Fruit fly (Drosophila melanogaster): ENCODE results near the gene eas.
A peak's percentile ranks its signal among the peaks of the same experiment; 100 is the strongest.

eas gene

dm6 chrX:16277878-16278506 lies at the start of gene eas:
Gene eas (plus strand): TSS chrX:16278328.
- TF ChIP-seq CG11294 (GFP tag; IDR thresholded peaks at IDR 0.05) (no peak), esn (GFP tag; optimal IDR thresholded peaks at IDR 0.05) (peak; percentile 31), fd59A (GFP tag; optimal IDR thresholded peaks at IDR 0.05) (no peak), Sox102F (GFP tag; optimal IDR thresholded peaks at IDR 0.05) (no peak), Blimp-1 (GFP tag; optimal IDR thresholded peaks at IDR 0.05) (no peak), Smox (GFP tag; optimal IDR thresholded peaks at IDR 0.05) (no peak), CG9139 (GFP tag; optimal IDR thresholded peaks at IDR 0.05) (no peak), net (GFP tag; optimal IDR thresholded peaks at IDR 0.05) (no peak), CG10631 (GFP tag; optimal IDR thresholded peaks at IDR 0.05) (no peak), acj6 (GFP tag; optimal IDR thresholded peaks at IDR 0.05) (peak; percentile 27), CG34406 (GFP tag; optimal IDR thresholded peaks at IDR 0.05) (no peak), salr (GFP tag; optimal IDR thresholded peaks at IDR 0.05) (peak in 1 of 2 experiments; percentile 7), CG6163 (GFP tag; IDR thresholded peaks at IDR 0.05) (0 out of 3 replicates have a peak, but pooled peaks have one; percentile 7), Eip78C (GFP tag) (peak; percentile 55), Hr4 (GFP tag; optimal IDR thresholded peaks at IDR 0.05) (no peak), CG31627 (GFP tag; optimal IDR thresholded peaks at IDR 0.05) (peak; percentile 16), Hr39 (GFP tag; optimal IDR thresholded peaks at IDR 0.05) (peak; percentile 36), lz (GFP tag; optimal IDR thresholded peaks at IDR 0.05) (peak; percentile 16), CG7368 (GFP tag; optimal IDR thresholded peaks at IDR 0.05) (no peak), OdsH (GFP tag; optimal IDR thresholded peaks at IDR 0.05) (no peak)

- TF ChIP-seq Hr4 (GFP tag; optimal IDR thresholded peaks at IDR 0.05) (no peak), CG32006 (GFP tag; optimal IDR thresholded peaks at IDR 0.05) (no peak), dac (GFP tag; optimal IDR thresholded peaks at IDR 0.05) (no peak), fkh (GFP tag; optimal IDR thresholded peaks at IDR 0.05) (no peak), CG9139 (GFP tag; optimal IDR thresholded peaks at IDR 0.05) (no peak), Hr39 (GFP tag; optimal IDR thresholded peaks at IDR 0.05) (no peak), CG3032 (tag; optimal IDR thresholded peaks at IDR 0.05) (no peak), Eip75B (GFP tag; optimal IDR thresholded peaks at IDR 0.05) (no peak), CG6854 (GFP tag; optimal IDR thresholded peaks at IDR 0.05) (no peak), CG6276 (GFP tag; optimal IDR thresholded peaks at IDR 0.05) (no peak), topi (GFP tag; optimal IDR thresholded peaks at IDR 0.05) (no peak), net (GFP tag; optimal IDR thresholded peaks at IDR 0.05) (no peak), Eip78C (GFP tag) (no peak), vri (GFP tag; optimal IDR thresholded peaks at IDR 0.05) (no peak), CG7368 (GFP tag; optimal IDR thresholded peaks at IDR 0.05) (no peak), acj6 (GFP tag; optimal IDR thresholded peaks at IDR 0.05) (no peak), spab (GFP tag; optimal IDR thresholded peaks at IDR 0.05) (no peak), OdsH (GFP tag; optimal IDR thresholded peaks at IDR 0.05) (no peak)
Measured at dm6 chrX:16231292-16231691, 46.8 kb upstream of the eas start.

dm6 chrX:16241831-16242451 lies 36.2 kb upstream of the eas start:
- no peak for TF ChIP-seq Lpt (GFP tag; optimal IDR thresholded peaks at IDR 0.05)
- TF ChIP-seq Sox15 (GFP tag; optimal IDR thresholded peaks at IDR 0.05): no peak
- no peak for TF ChIP-seq CG10631 (GFP tag; optimal IDR thresholded peaks at IDR 0.05)
- no peak for TF ChIP-seq Eip93F (GFP tag; optimal IDR thresholded peaks at IDR 0.05)
- no peak for TF ChIP-seq CG6792 (GFP tag; optimal IDR thresholded peaks at IDR 0.05)
- TF ChIP-seq CG6808 (GFP tag; optimal IDR thresholded peaks at IDR 0.05): no peak
- TF ChIP-seq CG15336 (GFP tag; IDR thresholded peaks at IDR 0.05): no peak
- no peak for TF ChIP-seq CG3032 (tag; optimal IDR thresholded peaks at IDR 0.05)
- no peak for TF ChIP-seq Eip75B (GFP tag; optimal IDR thresholded peaks at IDR 0.05)
- TF ChIP-seq cyc (GFP tag; optimal IDR thresholded peaks at IDR 0.05): no peak
- TF ChIP-seq dsx (GFP tag; optimal IDR thresholded peaks at IDR 0.05; ENCODE audit: poor library complexity, severe bottlenecking): no peak
- TF ChIP-seq Gug (GFP tag; IDR thresholded peaks at IDR 0.05): no peak
- TF ChIP-seq CG32006 (GFP tag; optimal IDR thresholded peaks at IDR 0.05): no peak
- TF ChIP-seq CG34406 (GFP tag; optimal IDR thresholded peaks at IDR 0.05): no peak
- no peak for TF ChIP-seq net (GFP tag; optimal IDR thresholded peaks at IDR 0.05)
